Worm (Caenorhabditis elegans) whole organism, L4 larva: ENCODE results near the gene str-165.

Experiments
- fkh-10 ChIP-seq: fragments of 150-350 bp; optimal IDR thresholded peaks from 2 replicates; lab custom pipeline; 2014; ENCODE audit warnings: missing biosample characterization, missing genetic modification reagents, missing genetic modification characterization
- nhr-11 ChIP-seq: fragments of 150-350 bp; optimal IDR thresholded peaks from 2 replicates; lab custom pipeline; 2014; ENCODE audit warnings: missing biosample characterization, missing genetic modification characterization
- nhr-237 ChIP-seq: sonication (generic microtip); optimal IDR thresholded peaks from 2 replicates; lab custom pipeline; 2017; ENCODE audit warnings: missing biosample characterization, missing genetic modification characterization
- unc-130 ChIP-seq: sonication (generic microtip); optimal IDR thresholded peaks from 2 replicates; lab custom pipeline; 2016; ENCODE audit warnings: missing genetic modification reagents, missing genetic modification characterization, missing compliant biosample characterization
- ztf-11 ChIP-seq: fragments of 150-350 bp; optimal IDR thresholded peaks from 2 replicates; lab custom pipeline; 2014; ENCODE audit warnings: missing biosample characterization, missing genetic modification characterization

DNA sequence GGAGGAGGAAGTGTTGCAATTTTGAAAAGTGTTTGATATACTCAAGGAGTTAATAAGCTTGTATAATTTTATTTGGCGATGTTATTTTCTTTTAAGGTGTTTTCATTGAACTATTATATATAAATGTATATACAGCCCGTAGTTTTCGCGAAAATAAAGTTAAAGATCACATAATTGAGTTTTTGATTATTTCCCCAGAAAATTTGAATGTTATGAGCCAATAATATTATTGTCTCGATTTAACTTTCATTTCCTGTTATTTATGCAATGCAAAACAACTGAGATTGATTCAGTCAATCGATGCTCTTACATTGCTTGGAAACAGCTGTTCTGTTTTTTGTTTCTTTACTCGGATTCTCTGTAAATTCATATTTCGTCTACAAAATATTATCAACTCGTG, 17.5 kb downstream of the str-165 start, which contains the start of gene srx-133:
- TF ChIP-seq unc-130 (GFP tag; lab: Kevin White, UChicago): no peak
- TF ChIP-seq nhr-11 (tag; lab: Kevin White, UChicago): no peak
- TF ChIP-seq fkh-10 (GFP tag; lab: Kevin White, UChicago): no peak
- no peak for TF ChIP-seq nhr-237 (tag; lab: Kevin White, UChicago)
- TF ChIP-seq ztf-11 (tag; lab: Kevin White, UChicago): no peak
